Worm (Caenorhabditis elegans) whole organism, mixed stage, embryonic: Measurements from ENCODE around the gene asns-2.
"Not testable (repeated sequence)": the region's sequence is repeated elsewhere in the genome, so short reads cannot be mapped to it uniquely, and the experiment has no call there.

Experiments
- bed-3 ChIP-seq: fragments of 200-800 bp; sonication (Bioruptor generic); optimal IDR thresholded peaks from 3 replicates; lab custom pipeline; 2018; ENCODE audit warnings: mild to moderate bottlenecking, missing genetic modification characterization, moderate library complexity, missing compliant biosample characterization
- ceh-39 ChIP-seq: fragments of 150-350 bp; optimal IDR thresholded peaks from 2 replicates; lab custom pipeline; 2014; ENCODE audit warnings: missing biosample characterization, missing genetic modification characterization
- ceh-43 ChIP-seq: fragments of 200-800 bp; sonication (Bioruptor generic); optimal IDR thresholded peaks from 2 replicates; lab custom pipeline; 2018; ENCODE audit warnings: mild to moderate bottlenecking, missing genetic modification characterization, moderate library complexity, missing compliant biosample characterization
- ceh-83 ChIP-seq: fragments of 200-800 bp; sonication (Bioruptor generic); optimal IDR thresholded peaks from 2 replicates; lab custom pipeline; 2018; ENCODE audit warnings: mild to moderate bottlenecking, missing genetic modification characterization, missing compliant biosample characterization
- ces-1 ChIP-seq: fragments of 150-350 bp; optimal IDR thresholded peaks from 2 replicates; lab custom pipeline; 2014; ENCODE audit warnings: missing biosample characterization, missing genetic modification reagents, missing genetic modification characterization
- cnd-1 ChIP-seq: fragments of 200-800 bp; sonication (Bioruptor generic); optimal IDR thresholded peaks from 2 replicates; lab custom pipeline; 2018; ENCODE audit warnings: mild to moderate bottlenecking, missing genetic modification characterization, missing compliant biosample characterization
- drap-1 ChIP-seq: fragments of 200-800 bp; sonication (Bioruptor generic); optimal IDR thresholded peaks from 3 replicates; lab custom pipeline; 2018; ENCODE audit warnings: mild to moderate bottlenecking, missing genetic modification characterization, missing compliant biosample characterization
- elt-1 ChIP-seq: sonication (generic microtip); optimal IDR thresholded peaks from 2 replicates; lab custom pipeline; 2017; ENCODE audit warnings: missing genetic modification characterization, mild to moderate bottlenecking, missing compliant biosample characterization, antibody characterized with exemption, moderate library complexity, borderline replicate concordance; ENCODE audit not compliant: insufficient read depth
- flh-1 ChIP-seq: fragments of 200-800 bp; sonication (Bioruptor generic); optimal IDR thresholded peaks from 2 replicates; lab custom pipeline; 2018; ENCODE audit warnings: mild to moderate bottlenecking, missing genetic modification characterization, moderate library complexity, missing compliant biosample characterization
- ham-2 ChIP-seq: fragments of 200-800 bp; sonication (Bioruptor generic); optimal IDR thresholded peaks from 2 replicates; lab custom pipeline; 2018; ENCODE audit warnings: mild to moderate bottlenecking, missing genetic modification characterization, missing compliant biosample characterization
- hlh-1 ChIP-seq: fragments of 150-350 bp; optimal IDR thresholded peaks from 2 replicates; lab custom pipeline; 2014; ENCODE audit warnings: missing biosample characterization, missing genetic modification reagents, missing genetic modification characterization
- lin-32 ChIP-seq: fragments of 200-800 bp; sonication (Bioruptor generic); optimal IDR thresholded peaks from 2 replicates; lab custom pipeline; 2018; ENCODE audit warnings: mild to moderate bottlenecking, missing genetic modification characterization, missing compliant biosample characterization
- lsy-2 ChIP-seq: fragments of 150-350 bp; optimal IDR thresholded peaks from 2 replicates; lab custom pipeline; 2014; ENCODE audit warnings: missing biosample characterization, missing genetic modification characterization
- mab-5 ChIP-seq: fragments of 150-350 bp; optimal IDR thresholded peaks from 2 replicates; lab custom pipeline; 2014; ENCODE audit warnings: missing biosample characterization, missing genetic modification characterization
- mls-2 ChIP-seq: sonication (generic microtip); optimal IDR thresholded peaks from 2 replicates; lab custom pipeline; 2016; ENCODE audit warnings: mild to moderate bottlenecking, missing genetic modification characterization, moderate library complexity, missing compliant biosample characterization
- nhr-12 ChIP-seq: fragments of 150-350 bp; optimal IDR thresholded peaks from 2 replicates; lab custom pipeline; 2014; ENCODE audit warnings: missing biosample characterization, missing genetic modification characterization
- nhr-2 ChIP-seq: fragments of 150-350 bp; optimal IDR thresholded peaks from 2 replicates; lab custom pipeline; 2014; ENCODE audit warnings: missing biosample characterization, missing genetic modification characterization
- nhr-237 ChIP-seq: fragments of 150-350 bp; optimal IDR thresholded peaks from 2 replicates; lab custom pipeline; 2014; ENCODE audit warnings: missing biosample characterization, missing genetic modification characterization
- nhr-28 ChIP-seq: fragments of 150-350 bp; optimal IDR thresholded peaks from 2 replicates; lab custom pipeline; 2014; ENCODE audit warnings: missing biosample characterization, missing genetic modification characterization
- pha-4 ChIP-seq: fragments of 150-350 bp; optimal IDR thresholded peaks from 2 replicates; lab custom pipeline; 2018; ENCODE audit warnings: missing biosample characterization, missing genetic modification reagents, missing genetic modification characterization
- sem-2 ChIP-seq: fragments of 200-800 bp; sonication (Bioruptor generic); optimal IDR thresholded peaks from 2 replicates; lab custom pipeline; 2018; ENCODE audit warnings: mild to moderate bottlenecking, missing genetic modification characterization, missing compliant biosample characterization
- snpc-4 ChIP-seq: fragments of 150-350 bp; optimal IDR thresholded peaks from 2 replicates; lab custom pipeline; 2014; ENCODE audit warnings: missing biosample characterization, missing genetic modification characterization
- tbx-8 ChIP-seq: fragments of 200-800 bp; sonication (Bioruptor generic); optimal IDR thresholded peaks from 2 replicates; lab custom pipeline; 2018; ENCODE audit warnings: mild to moderate bottlenecking, missing genetic modification characterization, moderate library complexity, missing compliant biosample characterization
- unc-120 ChIP-seq: sonication (generic microtip); optimal IDR thresholded peaks from 2 replicates; lab custom pipeline; 2017; ENCODE audit warnings: missing genetic modification characterization, missing compliant biosample characterization; ENCODE audit not compliant: poor library complexity, severe bottlenecking
- unc-39 ChIP-seq: fragments of 150-350 bp; optimal IDR thresholded peaks from 2 replicates; lab custom pipeline; 2014; ENCODE audit warnings: missing biosample characterization, missing genetic modification characterization
- unc-62 ChIP-seq: fragments of 150-350 bp; optimal IDR thresholded peaks from 2 replicates; lab custom pipeline; 2014; ENCODE audit warnings: missing biosample characterization, missing genetic modification reagents, missing genetic modification characterization
- zip-8 ChIP-seq: fragments of 150-350 bp; optimal IDR thresholded peaks from 2 replicates; lab custom pipeline; 2014; ENCODE audit warnings: missing biosample characterization, missing genetic modification characterization
- ztf-11 ChIP-seq: fragments of 150-350 bp; optimal IDR thresholded peaks from 2 replicates; lab custom pipeline; 2014; ENCODE audit warnings: missing biosample characterization, missing genetic modification characterization

The asns-2 gene

ce11 chrX:8736965-8737464, 13.7 kb downstream of the asns-2 start, which contains the start of gene M02D8.3 (continued):
- TF ChIP-seq nhr-2 (tag; lab: Kevin White, UChicago): peak; percentile 78
- no peak for TF ChIP-seq drap-1
- peak; percentile 76 for TF ChIP-seq hlh-1 (tag; lab: Kevin White, UChicago)
- no peak for TF ChIP-seq flh-1 (GFP tag; lab: Kevin White, UChicago)
- TF ChIP-seq nhr-28 (tag; lab: Kevin White, UChicago): no peak
- TF ChIP-seq elt-1 (tag; lab: Kevin White, UChicago): peak; percentile 66
- TF ChIP-seq cnd-1 (tag; lab: Kevin White, UChicago): peak; percentile 56
- TF ChIP-seq, all 35 proteins: peak for 13

- TF ChIP-seq ceh-83; sem-2 (GFP tag; lab: Kevin White, UChicago); unc-120 (tag; lab: Kevin White, UChicago): not testable (repeated sequence)
These were observed 18.9 kb downstream of the asns-2 start, which contains the start of gene M02D8.6 for ce11 chrX:8731822-8732221. TSS of gene M02D8.6 (minus strand) at chrX:8731922.

- no peak for TF ChIP-seq mls-2 (tag; lab: Kevin White, UChicago)
- TF ChIP-seq unc-39 (tag; lab: Kevin White, UChicago): no peak
- no peak for TF ChIP-seq sem-2 (GFP tag; lab: Kevin White, UChicago)
- TF ChIP-seq lsy-2 (tag; lab: Kevin White, UChicago): no peak
- TF ChIP-seq nhr-2 (tag; lab: Kevin White, UChicago): no peak
- no peak for TF ChIP-seq ces-1 (GFP tag; lab: Kevin White, UChicago)
- no peak for TF ChIP-seq flh-1 (GFP tag; lab: Kevin White, UChicago)
- TF ChIP-seq ztf-11 (tag; lab: Kevin White, UChicago): no peak
These were observed 23.4 kb downstream of the asns-2 start, which contains the start of gene EGAP4.1 for ce11 chrX:8727306-8727705. TSS of gene EGAP4.1 (minus strand) at chrX:8727406.

ce11 chrX:8723840-8724239, 26.9 kb downstream of the asns-2 start:
- TF ChIP-seq ceh-39 (no peak), mls-2 (tag; lab: Kevin White, UChicago) (no peak), unc-62 (GFP tag; lab: Kevin White, UChicago) (peak; percentile 64), hlh-1 (tag; lab: Kevin White, UChicago) (peak; percentile 59), unc-120 (tag; lab: Kevin White, UChicago) (peak; percentile 86)

- TF ChIP-seq pha-4 (tag; lab: Kevin White, UChicago): no peak
- no peak for TF ChIP-seq ceh-43 (GFP tag; lab: Kevin White, UChicago)
- TF ChIP-seq lin-32 (GFP tag; lab: Kevin White, UChicago): no peak
These were observed 27.6 kb downstream of the asns-2 start, which contains the start of gene tnt-2 for ce11 chrX:8723127-8723600. TSS of gene tnt-2 (minus strand) at chrX:8723550.

ce11 chrX:8721273-8721672, 29.5 kb downstream of the asns-2 start:
- TF ChIP-seq pha-4 (tag; lab: Kevin White, UChicago) (no peak), snpc-4 (no peak), sem-2 (GFP tag; lab: Kevin White, UChicago) (no peak), hlh-1 (tag; lab: Kevin White, UChicago) (no peak), ceh-83 (no peak), ztf-11 (tag; lab: Kevin White, UChicago) (no peak), nhr-2 (tag; lab: Kevin White, UChicago) (no peak), nhr-237 (tag; lab: Kevin White, UChicago) (no peak), unc-120 (tag; lab: Kevin White, UChicago) (no peak), ceh-43 (GFP tag; lab: Kevin White, UChicago) (no peak), unc-62 (GFP tag; lab: Kevin White, UChicago) (no peak), mab-5 (tag; lab: Kevin White, UChicago) (no peak)

- no peak for TF ChIP-seq nhr-12 (tag; lab: Kevin White, UChicago)
- no peak for TF ChIP-seq bed-3
- no peak for TF ChIP-seq lsy-2 (tag; lab: Kevin White, UChicago)
- no peak for TF ChIP-seq ham-2
- TF ChIP-seq flh-1 (GFP tag; lab: Kevin White, UChicago): no peak
- TF ChIP-seq hlh-1 (tag; lab: Kevin White, UChicago): no peak
- no peak for TF ChIP-seq lin-32 (GFP tag; lab: Kevin White, UChicago)
- TF ChIP-seq zip-8 (tag; lab: Kevin White, UChicago): no peak
- no peak for TF ChIP-seq tbx-8 (GFP tag; lab: Kevin White, UChicago)
- TF ChIP-seq snpc-4: no peak
- no peak for TF ChIP-seq sem-2 (GFP tag; lab: Kevin White, UChicago)
- no peak for TF ChIP-seq nhr-28 (tag; lab: Kevin White, UChicago)
- no peak for TF ChIP-seq cnd-1 (tag; lab: Kevin White, UChicago)
- TF ChIP-seq ceh-83: no peak
- TF ChIP-seq unc-39 (tag; lab: Kevin White, UChicago): no peak
- TF ChIP-seq mab-5 (tag; lab: Kevin White, UChicago): no peak
- no peak for TF ChIP-seq ceh-43 (GFP tag; lab: Kevin White, UChicago)
- no peak for TF ChIP-seq pha-4 (tag; lab: Kevin White, UChicago)
- TF ChIP-seq nhr-237 (tag; lab: Kevin White, UChicago): no peak
- TF ChIP-seq, all 35 proteins: peak for 0
These were observed 30.1 kb downstream of the asns-2 start, which contains the start of gene F53A9.9 for ce11 chrX:8720658-8721057. TSS of gene F53A9.9 (minus strand) at chrX:8720758.
